Fruit fly (Drosophila melanogaster) whole organism, embryonic: Measurements from ENCODE around the gene CG15019.
A peak's percentile ranks its signal among the peaks of the same experiment; 100 is the strongest.

ENCODE experiments used
- Blimp-1 ChIP-seq: fragments of 200-800 bp; sonication (Bioruptor generic); optimal IDR thresholded peaks from 3 replicates; lab custom pipeline; 2018; ENCODE audit warnings: missing biosample characterization, missing genetic modification characterization, mild to moderate bottlenecking, moderate library complexity, missing genetic modification reagents
- CG10321 ChIP-seq: fragments of 200-800 bp; sonication (Bioruptor generic); IDR thresholded peaks from 2 replicates; pipeline ENCODE4 v1.3.6; 2022; ENCODE audit warnings: missing biosample characterization, missing genetic modification characterization
- CG1233 ChIP-seq: fragments of 200-800 bp; sonication (Bioruptor generic); optimal IDR thresholded peaks from 4 replicates; lab custom pipeline; 2018; ENCODE audit warnings: missing biosample characterization, mild to moderate bottlenecking, missing genetic modification characterization
- CG12659 ChIP-seq: fragments of 200-800 bp; sonication (Bioruptor generic); optimal IDR thresholded peaks from 3 replicates; lab custom pipeline; 2017; ENCODE audit warnings: mild to moderate bottlenecking, missing biosample characterization, missing genetic modification reagents, missing genetic modification characterization
- CG15011 ChIP-seq: fragments of 200-800 bp; sonication (Bioruptor generic); optimal IDR thresholded peaks from 3 replicates; lab custom pipeline; 2018; ENCODE audit warnings: missing biosample characterization, mild to moderate bottlenecking, missing genetic modification characterization
- CG15696 ChIP-seq: fragments of 200-800 bp; sonication (Bioruptor generic); optimal IDR thresholded peaks from 2 replicates; lab custom pipeline; 2019; ENCODE audit warnings: missing biosample characterization, mild to moderate bottlenecking, missing genetic modification characterization, moderate library complexity
- CG16779 ChIP-seq: fragments of 200-800 bp; sonication (Bioruptor generic); IDR thresholded peaks from 2 replicates; pipeline ENCODE4 v1.3.6; 2022; ENCODE audit warnings: missing biosample characterization, missing genetic modification characterization
- CG16815 ChIP-seq: fragments of 200-800 bp; sonication (Bioruptor generic); optimal IDR thresholded peaks from 3 replicates; lab custom pipeline; 2017; ENCODE audit warnings: missing biosample characterization, mild to moderate bottlenecking, missing genetic modification characterization
- CG17612 ChIP-seq: fragments of 200-800 bp; sonication (Bioruptor generic); IDR thresholded peaks from 2 replicates; pipeline ENCODE4 v1.3.6; 2022; ENCODE audit warnings: missing biosample characterization, missing genetic modification characterization
- CG17802 ChIP-seq: fragments of 200-800 bp; sonication (Bioruptor generic); optimal IDR thresholded peaks from 2 replicates; lab custom pipeline; 2018; ENCODE audit warnings: missing biosample characterization, mild to moderate bottlenecking, missing genetic modification characterization, moderate library complexity
- CG18262 ChIP-seq: fragments of 200-800 bp; optimal IDR thresholded peaks from 3 replicates; lab custom pipeline; 2019; ENCODE audit warnings: missing biosample characterization, mild to moderate bottlenecking, missing genetic modification characterization, moderate library complexity
- CG1832 ChIP-seq: fragments of 200-800 bp; sonication (Bioruptor generic); optimal IDR thresholded peaks from 2 replicates; lab custom pipeline; 2017; ENCODE audit warnings: missing biosample characterization, mild to moderate bottlenecking, missing genetic modification characterization, inconsistent platforms
- CG2199 ChIP-seq: fragments of 200-800 bp; sonication (Bioruptor generic); IDR thresholded peaks from 3 replicates; pipeline ENCODE4 v1.3.6; 2022; ENCODE audit warnings: missing biosample characterization, missing genetic modification characterization
- CG2678 ChIP-seq: fragments of 200-800 bp; sonication (Bioruptor generic); optimal IDR thresholded peaks from 3 replicates; lab custom pipeline; 2019; ENCODE audit warnings: missing biosample characterization, mild to moderate bottlenecking, missing genetic modification characterization, moderate library complexity
- CG2712 ChIP-seq: fragments of 200-800 bp; optimal IDR thresholded peaks from 3 replicates; lab custom pipeline; 2019; ENCODE audit warnings: missing biosample characterization, mild to moderate bottlenecking, missing genetic modification characterization, moderate library complexity
- CG30020 ChIP-seq: fragments of 200-800 bp; optimal IDR thresholded peaks from 2 replicates; lab custom pipeline; 2019; ENCODE audit warnings: missing biosample characterization, mild to moderate bottlenecking, missing genetic modification characterization, moderate library complexity
- CG34224 ChIP-seq: fragments of 200-800 bp; sonication (Bioruptor generic); IDR thresholded peaks from 3 replicates; pipeline ENCODE4 v1.3.6; 2022; ENCODE audit warnings: missing biosample characterization, missing genetic modification characterization; ENCODE audit not compliant: partially characterized antibody
- CG4360 ChIP-seq: fragments of 200-800 bp; sonication (Bioruptor generic); IDR thresholded peaks from 2 replicates; pipeline ENCODE4 v1.3.6; 2022; ENCODE audit warnings: missing biosample characterization, missing genetic modification characterization
- CG4730 ChIP-seq: fragments of 200-800 bp; sonication (Bioruptor generic); IDR thresholded peaks from 2 replicates; pipeline ENCODE4 v1.3.6; 2022; ENCODE audit warnings: missing biosample characterization, missing genetic modification characterization
- CG4854 ChIP-seq: fragments of 200-800 bp; sonication (Bioruptor generic); optimal IDR thresholded peaks from 2 replicates; lab custom pipeline; 2016; ENCODE audit warnings: missing biosample characterization, missing genetic modification characterization, inconsistent platforms
- CG7372 ChIP-seq: fragments of 200-800 bp; sonication (Bioruptor generic); IDR thresholded peaks from 2 replicates; pipeline ENCODE4 v1.3.6; 2022; ENCODE audit warnings: missing biosample characterization, missing genetic modification characterization
- CG8290 ChIP-seq, 3 experiments: fragments of 200-800 bp; sonication (Bioruptor generic); optimal IDR thresholded peaks; 2 replicates each; lab custom pipeline; 2016 to 2019; ENCODE audit warnings: missing biosample characterization in 3 of 3, missing genetic modification characterization in 3 of 3, mild to moderate bottlenecking in 2 of 3, moderate library complexity in 1 of 3
- CG9817 ChIP-seq: fragments of 200-800 bp; sonication (Bioruptor generic); optimal IDR thresholded peaks from 2 replicates; lab custom pipeline; 2018; ENCODE audit warnings: missing biosample characterization, mild to moderate bottlenecking, missing genetic modification characterization, moderate library complexity
- Dek ChIP-seq: fragments of 200-800 bp; sonication (Bioruptor generic); optimal IDR thresholded peaks from 3 replicates; lab custom pipeline; 2019; ENCODE audit warnings: missing biosample characterization, mild to moderate bottlenecking, missing genetic modification characterization, moderate library complexity
- Dll ChIP-seq: fragments of 200-800 bp; sonication (Bioruptor generic); IDR thresholded peaks from 4 replicates; pipeline ENCODE4 v1.3.6; 2022; ENCODE audit warnings: missing biosample characterization, missing genetic modification characterization; ENCODE audit not compliant: partially characterized antibody
- Fer1 ChIP-seq: fragments of 200-800 bp; sonication (Bioruptor generic); optimal IDR thresholded peaks from 2 replicates; lab custom pipeline; 2017; ENCODE audit warnings: missing biosample characterization, mild to moderate bottlenecking, missing genetic modification characterization
- Nf-YC ChIP-seq: fragments of 200-800 bp; optimal IDR thresholded peaks from 3 replicates; lab custom pipeline; 2019; ENCODE audit warnings: missing biosample characterization, mild to moderate bottlenecking, missing genetic modification characterization, moderate library complexity
- Ravus ChIP-seq: fragments of 200-800 bp; sonication (Bioruptor generic); IDR thresholded peaks from 2 replicates; pipeline ENCODE4 v1.3.6; 2022; ENCODE audit warnings: missing biosample characterization, missing genetic modification characterization
- Side ChIP-seq: fragments of 200-800 bp; sonication (Bioruptor generic); optimal IDR thresholded peaks from 2 replicates; lab custom pipeline; 2016; ENCODE audit warnings: missing biosample characterization, missing genetic modification characterization
- bbx ChIP-seq: fragments of 200-800 bp; sonication (Bioruptor generic); IDR thresholded peaks from 2 replicates; pipeline ENCODE4 v1.3.6; 2022; ENCODE audit warnings: missing biosample characterization, missing genetic modification characterization; ENCODE audit not compliant: partially characterized antibody
- btn ChIP-seq: fragments of 200-800 bp; sonication (Bioruptor generic); optimal IDR thresholded peaks from 2 replicates; lab custom pipeline; 2016; ENCODE audit warnings: missing biosample characterization, missing genetic modification characterization
- cas ChIP-seq: fragments of 200-800 bp; sonication (Bioruptor generic); IDR thresholded peaks from 2 replicates; pipeline ENCODE4 v1.3.6; 2022; ENCODE audit warnings: missing biosample characterization, missing genetic modification characterization
- chinmo ChIP-seq: fragments of 200-800 bp; sonication (Bioruptor generic); IDR thresholded peaks from 4 replicates; pipeline ENCODE4 v1.3.6; 2022; ENCODE audit warnings: missing biosample characterization, missing genetic modification characterization; ENCODE audit not compliant: partially characterized antibody
- crc ChIP-seq: fragments of 200-800 bp; sonication (Bioruptor generic); optimal IDR thresholded peaks from 2 replicates; lab custom pipeline; 2016; ENCODE audit warnings: missing biosample characterization, missing genetic modification characterization
- crol ChIP-seq: fragments of 200-800 bp; sonication (Bioruptor generic); IDR thresholded peaks from 2 replicates; pipeline ENCODE4 v1.3.6; 2022; ENCODE audit warnings: missing biosample characterization, missing genetic modification characterization
- dmrt11E ChIP-seq: fragments of 200-800 bp; sonication (Bioruptor generic); optimal IDR thresholded peaks from 3 replicates; lab custom pipeline; 2018; ENCODE audit warnings: missing biosample characterization, mild to moderate bottlenecking, missing genetic modification characterization, moderate library complexity
- ewg ChIP-seq: fragments of 200-800 bp; sonication (Bioruptor generic); optimal IDR thresholded peaks from 3 replicates; lab custom pipeline; 2017; ENCODE audit warnings: mild to moderate bottlenecking, missing biosample characterization, missing genetic modification reagents, missing genetic modification characterization
- insv ChIP-seq, 2 experiments: fragments of 200-800 bp; sonication (Bioruptor generic); optimal IDR thresholded peaks; 3 replicates each; lab custom pipeline; 2016 to 2018; ENCODE audit warnings: missing biosample characterization in 2 of 2, missing genetic modification characterization in 2 of 2
- lbe ChIP-seq: fragments of 200-800 bp; sonication (Bioruptor generic); optimal IDR thresholded peaks from 2 replicates; lab custom pipeline; 2016; ENCODE audit warnings: missing biosample characterization, mild to moderate bottlenecking, missing genetic modification characterization
- nerfin-1 ChIP-seq: fragments of 200-800 bp; sonication (Bioruptor generic); optimal IDR thresholded peaks from 3 replicates; lab custom pipeline; 2019; ENCODE audit warnings: missing biosample characterization, mild to moderate bottlenecking, missing genetic modification characterization, moderate library complexity
- nom ChIP-seq: fragments of 200-800 bp; sonication (Bioruptor generic); optimal IDR thresholded peaks from 2 replicates; lab custom pipeline; 2017; ENCODE audit warnings: missing biosample characterization, missing genetic modification characterization, mild to moderate bottlenecking, moderate library complexity, missing genetic modification reagents
- pho ChIP-seq: fragments of 200-800 bp; sonication (Bioruptor generic); optimal IDR thresholded peaks from 2 replicates; lab custom pipeline; 2016; ENCODE audit warnings: missing biosample characterization, missing genetic modification characterization
- sens ChIP-seq: fragments of 200-800 bp; sonication (Bioruptor generic); peaks from one replicate; lab custom pipeline; 2016; ENCODE audit warnings: missing biosample characterization, missing genetic modification characterization
- sna ChIP-seq: fragments of 200-800 bp; sonication (Bioruptor generic); IDR thresholded peaks from 2 replicates; pipeline ENCODE4 v1.3.6; 2022; ENCODE audit warnings: missing biosample characterization, missing genetic modification characterization; ENCODE audit not compliant: partially characterized antibody
- sqz ChIP-seq: fragments of 200-800 bp; sonication (Bioruptor generic); optimal IDR thresholded peaks from 3 replicates; lab custom pipeline; 2018; ENCODE audit warnings: missing biosample characterization, mild to moderate bottlenecking, missing genetic modification characterization
- sr ChIP-seq: fragments of 200-800 bp; sonication (Bioruptor generic); IDR thresholded peaks from 3 replicates; pipeline ENCODE4 v1.3.6; 2022; ENCODE audit warnings: missing biosample characterization, missing genetic modification characterization
- stwl ChIP-seq: fragments of 200-800 bp; sonication (Bioruptor generic); optimal IDR thresholded peaks from 3 replicates; lab custom pipeline; 2018; ENCODE audit warnings: missing biosample characterization, mild to moderate bottlenecking, missing genetic modification characterization, moderate library complexity
- vvl ChIP-seq: fragments of 200-800 bp; sonication (Bioruptor generic); IDR thresholded peaks from 2 replicates; pipeline ENCODE4 v1.3.6; 2022; ENCODE audit warnings: missing biosample characterization, missing genetic modification characterization
- z ChIP-seq: fragments of 200-800 bp; sonication (Bioruptor generic); IDR thresholded peaks from 3 replicates; pipeline ENCODE4 v1.3.6; 2022; ENCODE audit warnings: missing biosample characterization, missing genetic modification characterization

The CG15019 gene

dm6 chr3L:4362937-4363336, 42.9 kb downstream of the CG15019 start:
- TF ChIP-seq CG4360 (GFP tag; lab: Robert Waterston, UW) (peak; percentile 93), CG9817 (no peak), CG8290 (GFP tag; optimal IDR thresholded peaks at IDR 0.05; lab: Kevin White, UChicago) (no peak), CG8290 (tag; optimal IDR thresholded peaks at IDR 0.05; lab: Kevin White, UChicago) (no peak), Blimp-1 (GFP tag; lab: Kevin White, UChicago) (peak; percentile 44), sens (GFP tag; lab: Kevin White, UChicago) (peak; percentile 41), CG7372 (no peak), CG2199 (peak; percentile 45; the same call in 2 of the 3 replicates)

- TF ChIP-seq Dek (tag; lab: Kevin White, UChicago) (no peak), CG12659 (no peak), CG15011 (GFP tag; lab: Kevin White, UChicago) (no peak), CG10321 (GFP tag; lab: Robert Waterston, UW) (peak; percentile 81), crol (no peak), CG17612 (GFP tag; lab: Robert Waterston, UW) (no peak), CG17802 (tag; lab: Kevin White, UChicago) (no peak), chinmo (GFP tag; lab: Robert Waterston, UW) (peak; percentile 96), CG2199 (0 out of 3 replicates have a peak, but pooled peaks have one; percentile 68), Side (no peak), CG16779 (GFP tag; lab: Robert Waterston, UW) (no peak), CG1233 (GFP tag; lab: Kevin White, UChicago) (no peak), vvl (GFP tag; lab: Robert Waterston, UW) (peak; percentile 77), stwl (tag; lab: Kevin White, UChicago) (no peak), Nf-YC (peak; percentile 1), sqz (GFP tag; lab: Kevin White, UChicago) (peak; percentile 100), sna (no peak), z (GFP tag; lab: Robert Waterston, UW) (peak; percentile 74; the same call in 2 of the 3 replicates), Ravus (GFP tag; lab: Robert Waterston, UW) (no peak), dmrt11E (tag; lab: Kevin White, UChicago) (no peak), cas (GFP tag; lab: Robert Waterston, UW) (no peak), Blimp-1 (GFP tag; lab: Kevin White, UChicago) (no peak), ewg (no peak), CG18262 (no peak), CG4730 (GFP tag; lab: Robert Waterston, UW) (no peak), Fer1 (no peak), CG16815 (no peak), CG30020 (tag; lab: Kevin White, UChicago) (no peak), nom (GFP tag; lab: Kevin White, UChicago) (peak; percentile 11), btn (GFP tag; lab: Kevin White, UChicago) (no peak), bbx (GFP tag; lab: Robert Waterston, UW) (peak; percentile 24; the same call in 1 of the 2 replicates), CG2678 (tag; lab: Kevin White, UChicago) (no peak), lbe (GFP tag; lab: Kevin White, UChicago) (peak; percentile 37), CG34224 (GFP tag; lab: Robert Waterston, UW) (0 out of 3 replicates have a peak, but pooled peaks have one; percentile 2), Dll (GFP tag; lab: Robert Waterston, UW) (no peak), crc (GFP tag; lab: Kevin White, UChicago) (no peak), CG15696 (tag; lab: Kevin White, UChicago) (no peak), CG4854 (GFP tag; lab: Kevin White, UChicago) (no peak), nerfin-1 (tag; lab: Kevin White, UChicago) (peak; percentile 2), sr (GFP tag; lab: Robert Waterston, UW) (no peak), CG2712 (no peak), insv (GFP tag; optimal IDR thresholded peaks at IDR 0.05; lab: Kevin White, UChicago) (peak in 1 of 2 experiments; percentile 47), pho (GFP tag; lab: Kevin White, UChicago) (no peak), CG1832 (GFP tag; lab: Kevin White, UChicago) (peak; percentile 55)
These were observed 45.5 kb downstream of the CG15019 start for dm6 chr3L:4360376-4360703.
